Worm (Caenorhabditis elegans) whole organism, L1 larva: Measurements from ENCODE around the gene R07B7.12.

Experiments used
- C04F5.9 ChIP-seq: sonication (generic microtip); optimal IDR thresholded peaks from 2 replicates; lab custom pipeline; 2016; ENCODE audit warnings: missing genetic modification characterization, missing compliant biosample characterization
- C16A3.4 ChIP-seq: fragments of 150-350 bp; optimal IDR thresholded peaks from 2 replicates; lab custom pipeline; 2014; ENCODE audit warnings: missing biosample characterization, missing genetic modification characterization
- Y116A8C.19 ChIP-seq: sonication (generic microtip); optimal IDR thresholded peaks from 2 replicates; lab custom pipeline; 2016; ENCODE audit warnings: missing compliant biosample characterization, missing genetic modification characterization, borderline replicate concordance
- aha-1 ChIP-seq: fragments of 150-350 bp; optimal IDR thresholded peaks from 2 replicates; lab custom pipeline; 2014; ENCODE audit warnings: missing biosample characterization, missing genetic modification characterization
- ama-1 ChIP-seq: fragments of 150-350 bp; optimal IDR thresholded peaks from 2 replicates; lab custom pipeline; 2014
- ceh-8 ChIP-seq: fragments of 200-800 bp; sonication (Bioruptor generic); optimal IDR thresholded peaks from 2 replicates; lab custom pipeline; 2018; ENCODE audit warnings: mild to moderate bottlenecking, missing genetic modification characterization, moderate library complexity, missing compliant biosample characterization
- ceh-82 ChIP-seq, 3 experiments: fragments of 150-350 bp in 1 of 3; sonication (generic microtip) in 2 of 3; optimal IDR thresholded peaks; 2 replicates each; lab custom pipeline; 2014 to 2017; ENCODE audit warnings: missing biosample characterization in 3 of 3, missing genetic modification characterization in 3 of 3
- ceh-88 ChIP-seq: fragments of 200-800 bp; sonication (Bioruptor generic); IDR thresholded peaks from 2 replicates; pipeline ENCODE4 v1.3.6; 2022; ENCODE audit warnings: missing genetic modification characterization, missing compliant biosample characterization
- ceh-90 ChIP-seq: sonication (generic microtip); optimal IDR thresholded peaks from 2 replicates; lab custom pipeline; 2016; ENCODE audit warnings: missing genetic modification characterization, missing compliant biosample characterization
- ces-1 ChIP-seq: fragments of 150-350 bp; optimal IDR thresholded peaks from 2 replicates; lab custom pipeline; 2014; ENCODE audit warnings: missing biosample characterization, missing genetic modification reagents, missing genetic modification characterization
- dpl-1 ChIP-seq, 3 experiments: fragments of 150-350 bp in 2 of 3; sonication (generic microtip) in 1 of 3; optimal IDR thresholded peaks; 2 replicates each; lab custom pipeline; 2014 to 2017; ENCODE audit warnings: missing biosample characterization in 3 of 3, missing genetic modification characterization in 3 of 3, missing genetic modification reagents in 3 of 3
- efl-1 ChIP-seq, 4 experiments: fragments of 150-350 bp; optimal IDR thresholded peaks in 3 of 4; peaks in 1 of 4; 1 replicate in 1 of 4; 2 replicates in 3 of 4; lab custom pipeline; 2014; ENCODE audit warnings: missing biosample characterization in 2 of 4, missing genetic modification characterization in 2 of 4, missing genetic modification reagents in 2 of 4
- efl-3 ChIP-seq: fragments of 200-800 bp; sonication (Bioruptor generic); optimal IDR thresholded peaks from 2 replicates; lab custom pipeline; 2018; ENCODE audit warnings: mild to moderate bottlenecking, missing genetic modification characterization, missing compliant biosample characterization
- egl-13 ChIP-seq: sonication (generic microtip); optimal IDR thresholded peaks from 2 replicates; lab custom pipeline; 2016; ENCODE audit warnings: missing genotype, missing genetic modification reagents, missing genetic modification characterization, missing compliant biosample characterization
- elt-2 ChIP-seq: sonication (generic microtip); optimal IDR thresholded peaks from 2 replicates; lab custom pipeline; 2016; ENCODE audit warnings: missing genetic modification characterization, mild to moderate bottlenecking, inconsistent platforms, missing compliant biosample characterization, missing genetic modification reagents
- elt-3 ChIP-seq, 6 experiments: fragments of 150-350 bp in 1 of 6; sonication (generic microtip); optimal IDR thresholded peaks; 2 replicates each; lab custom pipeline; 2017 to 2018; ENCODE audit warnings: missing biosample characterization in 6 of 6, missing genetic modification characterization in 6 of 6, inconsistent platforms in 1 of 6
- ets-5 ChIP-seq: fragments of 200-800 bp; sonication (Bioruptor generic); IDR thresholded peaks from 2 replicates; pipeline ENCODE4 v1.3.6; 2022; ENCODE audit warnings: missing genetic modification characterization, missing compliant biosample characterization
- fkh-10 ChIP-seq: sonication (generic microtip); optimal IDR thresholded peaks from 2 replicates; lab custom pipeline; 2017; ENCODE audit warnings: missing biosample characterization, missing genetic modification reagents, missing genetic modification characterization
- fos-1 ChIP-seq: fragments of 150-350 bp; optimal IDR thresholded peaks from 2 replicates; lab custom pipeline; 2014; ENCODE audit warnings: missing biosample characterization, missing genetic modification characterization
- grh-1 ChIP-seq: fragments of 200-800 bp; sonication (Bioruptor generic); IDR thresholded peaks from 2 replicates; pipeline ENCODE4 v1.3.6; 2022; ENCODE audit warnings: missing genetic modification reagents, missing genetic modification characterization, missing compliant biosample characterization
- hlh-17 ChIP-seq: fragments of 200-800 bp; sonication (Bioruptor generic); optimal IDR thresholded peaks from 2 replicates; lab custom pipeline; 2018; ENCODE audit warnings: missing genetic modification characterization, mild to moderate bottlenecking, missing compliant biosample characterization, moderate library complexity, borderline replicate concordance
- irx-1 ChIP-seq: sonication (generic microtip); optimal IDR thresholded peaks from 2 replicates; lab custom pipeline; 2016; ENCODE audit warnings: missing genetic modification characterization, missing compliant biosample characterization
- lin-14 ChIP-seq: fragments of 200-800 bp; sonication (Bioruptor generic); optimal IDR thresholded peaks from 2 replicates; lab custom pipeline; 2018; ENCODE audit warnings: mild to moderate bottlenecking, missing genetic modification characterization, moderate library complexity, missing compliant biosample characterization
- lin-35 ChIP-seq, 2 experiments: fragments of 150-350 bp; optimal IDR thresholded peaks; 2 replicates each; lab custom pipeline; 2014; ENCODE audit warnings: missing biosample characterization in 2 of 2, missing genetic modification characterization in 2 of 2, missing genetic modification reagents in 2 of 2
- lir-3 ChIP-seq: sonication (generic microtip); optimal IDR thresholded peaks from 2 replicates; lab custom pipeline; 2016; ENCODE audit warnings: mild to moderate bottlenecking, missing genetic modification characterization, moderate library complexity, missing compliant biosample characterization; ENCODE audit not compliant: poor library complexity
- mab-9 ChIP-seq: fragments of 200-800 bp; sonication (Bioruptor generic); IDR thresholded peaks from 2 replicates; pipeline ENCODE4 v1.3.6; 2022; ENCODE audit warnings: missing genetic modification reagents, missing genetic modification characterization, missing compliant biosample characterization
- mef-2 ChIP-seq: fragments of 150-350 bp; optimal IDR thresholded peaks from 2 replicates; lab custom pipeline; 2014; ENCODE audit warnings: missing biosample characterization, missing genetic modification characterization
- nhr-11 ChIP-seq: fragments of 150-350 bp; optimal IDR thresholded peaks from 2 replicates; lab custom pipeline; 2014; ENCODE audit warnings: missing biosample characterization, missing genetic modification characterization
- nhr-12 ChIP-seq: sonication (generic microtip); optimal IDR thresholded peaks from 2 replicates; lab custom pipeline; 2017; ENCODE audit warnings: missing biosample characterization, missing genetic modification characterization
- nhr-19 ChIP-seq: fragments of 200-800 bp; sonication (Bioruptor generic); conservative IDR thresholded peaks from 2 replicates; pipeline ENCODE4 v1.3.6; 2022; ENCODE audit warnings: missing genetic modification characterization, missing compliant biosample characterization
- nhr-20 ChIP-seq: sonication (generic microtip); optimal IDR thresholded peaks from 2 replicates; lab custom pipeline; 2016; ENCODE audit warnings: mild to moderate bottlenecking, missing genetic modification characterization, missing compliant biosample characterization
- nhr-28 ChIP-seq: fragments of 150-350 bp; optimal IDR thresholded peaks from 2 replicates; lab custom pipeline; 2014; ENCODE audit warnings: missing biosample characterization, missing genetic modification characterization
- nhr-47 ChIP-seq: sonication (generic microtip); optimal IDR thresholded peaks from 2 replicates; lab custom pipeline; 2016; ENCODE audit warnings: mild to moderate bottlenecking, missing genetic modification characterization, moderate library complexity, missing compliant biosample characterization
- nhr-71 ChIP-seq: sonication (generic microtip); optimal IDR thresholded peaks from 2 replicates; lab custom pipeline; 2016; ENCODE audit warnings: mild to moderate bottlenecking, missing genetic modification characterization, moderate library complexity, missing compliant biosample characterization
- nhr-76 ChIP-seq: sonication (generic microtip); optimal IDR thresholded peaks from 2 replicates; lab custom pipeline; 2017; ENCODE audit warnings: missing biosample characterization, missing genetic modification characterization
- nhr-84 ChIP-seq: sonication (generic microtip); optimal IDR thresholded peaks from 2 replicates; lab custom pipeline; 2017; ENCODE audit warnings: missing biosample characterization, missing genetic modification characterization
- pag-3 ChIP-seq: sonication (generic microtip); optimal IDR thresholded peaks from 2 replicates; lab custom pipeline; 2017; ENCODE audit warnings: missing genetic modification characterization, mild to moderate bottlenecking, missing compliant biosample characterization, antibody characterized with exemption, borderline replicate concordance; ENCODE audit not compliant: insufficient read depth
- rnt-1 ChIP-seq: sonication (generic microtip); optimal IDR thresholded peaks from 2 replicates; lab custom pipeline; 2016; ENCODE audit warnings: mild to moderate bottlenecking, missing genetic modification characterization, moderate library complexity, missing compliant biosample characterization
- snu-23 ChIP-seq: sonication (generic microtip); optimal IDR thresholded peaks from 2 replicates; lab custom pipeline; 2016; ENCODE audit warnings: missing genetic modification characterization, missing compliant biosample characterization
- sptf-1 ChIP-seq: fragments of 150-350 bp; optimal IDR thresholded peaks from 2 replicates; lab custom pipeline; 2014; ENCODE audit warnings: missing biosample characterization, missing genetic modification characterization
- swsn-7 ChIP-seq: sonication (generic microtip); optimal IDR thresholded peaks from 2 replicates; lab custom pipeline; 2016; ENCODE audit warnings: missing genetic modification characterization, missing compliant biosample characterization
- unc-30 ChIP-seq: sonication (generic microtip); optimal IDR thresholded peaks from 2 replicates; lab custom pipeline; 2017; ENCODE audit warnings: missing biosample characterization, missing genetic modification characterization
- unc-62 ChIP-seq: fragments of 150-350 bp; optimal IDR thresholded peaks from 2 replicates; lab custom pipeline; 2014; ENCODE audit warnings: missing biosample characterization, missing genetic modification reagents, missing genetic modification characterization
- unc-86 ChIP-seq: sonication (generic microtip); optimal IDR thresholded peaks from 2 replicates; lab custom pipeline; 2016; ENCODE audit warnings: missing genetic modification characterization, missing compliant biosample characterization
- unc-98 ChIP-seq: fragments of 200-800 bp; sonication (Bioruptor generic); IDR thresholded peaks from 2 replicates; pipeline ENCODE4 v1.3.6; 2022; ENCODE audit warnings: missing genetic modification characterization, missing compliant biosample characterization
- vab-15 ChIP-seq: sonication (generic microtip); optimal IDR thresholded peaks from 2 replicates; lab custom pipeline; 2017; ENCODE audit warnings: missing genotype, mild to moderate bottlenecking, missing genetic modification characterization, missing compliant biosample characterization
- xbp-1 ChIP-seq: sonication (generic microtip); optimal IDR thresholded peaks from 2 replicates; lab custom pipeline; 2016; ENCODE audit warnings: missing genetic modification characterization, missing compliant biosample characterization
- zag-1 ChIP-seq: fragments of 150-350 bp; optimal IDR thresholded peaks from 2 replicates; lab custom pipeline; 2014; ENCODE audit warnings: missing biosample characterization, missing genetic modification characterization
- zip-4 ChIP-seq: fragments of 200-800 bp; sonication (Bioruptor generic); optimal IDR thresholded peaks from 2 replicates; lab custom pipeline; 2018; ENCODE audit warnings: mild to moderate bottlenecking, missing genetic modification characterization, moderate library complexity, missing compliant biosample characterization
- ztf-4 ChIP-seq: fragments of 150-350 bp; optimal IDR thresholded peaks from 2 replicates; lab custom pipeline; 2014; ENCODE audit warnings: missing biosample characterization, missing genetic modification characterization

R07B7.12 gene

ce11 chrV:12103920-12104319 lies 15.0 kb downstream of the R07B7.12 start, which contains the start of gene nhr-153:
Gene nhr-153 (plus strand): TSS chrV:12104220.
- TF ChIP-seq snu-23 (GFP tag; lab: Kevin White, UChicago) (peak; percentile 10), lin-35 (GFP tag; optimal IDR thresholded peaks at IDR 0.05; lab: Kevin White, UChicago) (peak in 1 of 2 experiments; percentile 11), elt-3 (tag; optimal IDR thresholded peaks at IDR 0.05; lab: Kevin White, UChicago) (no peak)

ce11 chrV:12106841-12107240 lies 18.0 kb downstream of the R07B7.12 start, which contains the start of gene nhr-136:
Gene nhr-136 (plus strand): TSS chrV:12107141.
- TF ChIP-seq ceh-8 = no peak
- no peak for TF ChIP-seq nhr-28 (tag; lab: Kevin White, UChicago)
- no peak for TF ChIP-seq nhr-47 (tag; lab: Kevin White, UChicago)
- TF ChIP-seq ceh-82 (tag; optimal IDR thresholded peaks at IDR 0.05; lab: Kevin White, UChicago) = peak in 1 of 3 experiments; percentile 18
- no peak for TF ChIP-seq zag-1 (tag; lab: Kevin White, UChicago)
- no peak for TF ChIP-seq nhr-71 (tag; lab: Kevin White, UChicago)
- TF ChIP-seq unc-62 (GFP tag; lab: Kevin White, UChicago) = no peak
- TF ChIP-seq hlh-17 (GFP tag; lab: Kevin White, UChicago) = no peak
- no peak for TF ChIP-seq xbp-1 (tag; lab: Kevin White, UChicago)
- no peak for TF ChIP-seq unc-30 (tag; lab: Kevin White, UChicago)
- TF ChIP-seq rnt-1 = no peak
- TF ChIP-seq lin-35 (GFP tag; optimal IDR thresholded peaks at IDR 0.05; lab: Kevin White, UChicago) = peak in 1 of 2 experiments; percentile 47
- no peak for TF ChIP-seq pag-3 (tag; lab: Kevin White, UChicago)
- TF ChIP-seq ama-1 = no peak
- no peak for TF ChIP-seq sptf-1 (tag; lab: Kevin White, UChicago)
- no peak for TF ChIP-seq efl-3 (GFP tag; lab: Kevin White, UChicago)
- no peak for TF ChIP-seq nhr-19 (GFP tag; lab: Robert Waterston, UW)
- no peak for TF ChIP-seq nhr-11 (tag; lab: Kevin White, UChicago)
- TF ChIP-seq swsn-7 = no peak
- peak; percentile 21 for TF ChIP-seq nhr-20 (tag; lab: Kevin White, UChicago)
- no peak for TF ChIP-seq vab-15 (tag; lab: Kevin White, UChicago)
- TF ChIP-seq Y116A8C.19 = no peak
- TF ChIP-seq C04F5.9 (tag; lab: Kevin White, UChicago) = no peak
- TF ChIP-seq C16A3.4 (tag; lab: Kevin White, UChicago) = no peak
- no peak for TF ChIP-seq nhr-12 (tag; lab: Kevin White, UChicago)
- TF ChIP-seq unc-98 (GFP tag; lab: Robert Waterston, UW) = no peak
- no peak for TF ChIP-seq mab-9 (GFP tag; lab: Robert Waterston, UW)
- peak; percentile 34 for TF ChIP-seq lin-14
- no peak for TF ChIP-seq elt-3 (tag; optimal IDR thresholded peaks at IDR 0.05; lab: Kevin White, UChicago)
- TF ChIP-seq fkh-10 = no peak
- no peak for TF ChIP-seq ztf-4
- TF ChIP-seq grh-1 (GFP tag; lab: Robert Waterston, UW) = no peak
- no peak for TF ChIP-seq efl-1 (optimal IDR thresholded peaks at IDR 0.05; lab: Kevin White, UChicago)
- TF ChIP-seq efl-1 (GFP tag; optimal IDR thresholded peaks at IDR 0.05 in 1 of 2; lab: Kevin White, UChicago) = peak in 1 of 2 experiments; percentile 53
- no peak for TF ChIP-seq ets-5 (GFP tag; lab: Robert Waterston, UW)
- TF ChIP-seq fos-1 (tag; lab: Kevin White, UChicago) = no peak
- TF ChIP-seq dpl-1 (GFP tag; optimal IDR thresholded peaks at IDR 0.05; lab: Kevin White, UChicago) = no peak
- TF ChIP-seq nhr-76 (tag; lab: Kevin White, UChicago) = no peak
- no peak for TF ChIP-seq elt-2
- no peak for TF ChIP-seq unc-86
- TF ChIP-seq ces-1 (GFP tag; lab: Kevin White, UChicago) = no peak
- TF ChIP-seq ceh-90 = no peak
- TF ChIP-seq mef-2 (tag; lab: Kevin White, UChicago) = no peak
- TF ChIP-seq lir-3 (tag; lab: Kevin White, UChicago) = no peak
- TF ChIP-seq egl-13 (tag; lab: Kevin White, UChicago) = no peak
- no peak for TF ChIP-seq aha-1
- no peak for TF ChIP-seq irx-1
- TF ChIP-seq zip-4 (GFP tag; lab: Kevin White, UChicago) = no peak
- TF ChIP-seq ceh-88 = no peak
- no peak for TF ChIP-seq nhr-84 (tag; lab: Kevin White, UChicago)
